Worm (Caenorhabditis elegans): Measurements from ENCODE around the gene oxy-4.
A peak's percentile ranks its signal among the peaks of the same experiment; 100 is the strongest.

oxy-4 gene

ce11 chrIII:5158674-5159073 lies at the start of gene oxy-4:
Gene oxy-4 (minus strand): TSS chrIII:5158774.
- TF ChIP-seq ztf-11 (tag; optimal IDR thresholded peaks at IDR 0.05) (no peak), elt-1 (tag; optimal IDR thresholded peaks at IDR 0.05; ENCODE audit: borderline replicate concordance, insufficient read depth) (no peak), flh-1 (GFP tag; optimal IDR thresholded peaks at IDR 0.05) (no peak), nhr-28 (tag; optimal IDR thresholded peaks at IDR 0.05) (no peak), lin-32 (GFP tag; optimal IDR thresholded peaks at IDR 0.05) (no peak), mab-5 (tag; optimal IDR thresholded peaks at IDR 0.05) (no peak), cnd-1 (tag; optimal IDR thresholded peaks at IDR 0.05) (no peak), unc-120 (tag; optimal IDR thresholded peaks at IDR 0.05; ENCODE audit: poor library complexity, severe bottlenecking) (no peak), ceh-39 (tag; optimal IDR thresholded peaks at IDR 0.05) (no peak), drap-1 (GFP tag; optimal IDR thresholded peaks at IDR 0.05) (no peak), zip-8 (tag; optimal IDR thresholded peaks at IDR 0.05) (no peak), elt-3 (tag; optimal IDR thresholded peaks at IDR 0.05) (no peak)

ce11 chrIII:5206861-5207414 lies 48.4 kb upstream of the oxy-4 start, which contains the start of gene morc-1:
Gene morc-1 (minus strand): TSS chrIII:5206911.
- TF ChIP-seq nhr-28 (tag; optimal IDR thresholded peaks at IDR 0.05) (no peak), bed-3 (GFP tag; optimal IDR thresholded peaks at IDR 0.05) (no peak), drap-1 (GFP tag; optimal IDR thresholded peaks at IDR 0.05) (no peak), mls-2 (tag; optimal IDR thresholded peaks at IDR 0.05) (no peak), lin-13 (tag; optimal IDR thresholded peaks at IDR 0.05) (no peak), ham-2 (GFP tag; optimal IDR thresholded peaks at IDR 0.05) (no peak), hlh-1 (tag; optimal IDR thresholded peaks at IDR 0.05) (no peak), lsy-2 (tag; optimal IDR thresholded peaks at IDR 0.05) (no peak), ces-1 (GFP tag; optimal IDR thresholded peaks at IDR 0.05) (no peak), blmp-1 (tag; optimal IDR thresholded peaks at IDR 0.05) (no peak), nhr-237 (tag; optimal IDR thresholded peaks at IDR 0.05) (no peak), cnd-1 (tag; optimal IDR thresholded peaks at IDR 0.05) (no peak)

- no peak for TF ChIP-seq mab-5 (tag; optimal IDR thresholded peaks at IDR 0.05)
- no peak for TF ChIP-seq flh-1 (GFP tag; optimal IDR thresholded peaks at IDR 0.05)
- TF ChIP-seq ces-1 (GFP tag; optimal IDR thresholded peaks at IDR 0.05): no peak
- no peak for TF ChIP-seq blmp-1 (tag; optimal IDR thresholded peaks at IDR 0.05)
- TF ChIP-seq ceh-83 (GFP tag; optimal IDR thresholded peaks at IDR 0.05): no peak
- TF ChIP-seq sem-2 (GFP tag; optimal IDR thresholded peaks at IDR 0.05): no peak
- TF ChIP-seq snpc-4 (tag; optimal IDR thresholded peaks at IDR 0.05): no peak
- TF ChIP-seq unc-120 (tag; optimal IDR thresholded peaks at IDR 0.05; ENCODE audit: poor library complexity, severe bottlenecking): no peak
- TF ChIP-seq ztf-11 (tag; optimal IDR thresholded peaks at IDR 0.05): no peak
- no peak for TF ChIP-seq nhr-2 (tag; optimal IDR thresholded peaks at IDR 0.05)
- TF ChIP-seq lin-13 (tag; optimal IDR thresholded peaks at IDR 0.05): no peak
- TF ChIP-seq pha-4 (tag; optimal IDR thresholded peaks at IDR 0.05): no peak
- TF ChIP-seq nhr-237 (tag; optimal IDR thresholded peaks at IDR 0.05): no peak
- TF ChIP-seq ham-2 (GFP tag; optimal IDR thresholded peaks at IDR 0.05): no peak
- TF ChIP-seq nhr-76 (tag; optimal IDR thresholded peaks at IDR 0.05): no peak
- no peak for TF ChIP-seq ceh-43 (GFP tag; optimal IDR thresholded peaks at IDR 0.05)
- TF ChIP-seq elt-1 (tag; optimal IDR thresholded peaks at IDR 0.05; ENCODE audit: borderline replicate concordance, insufficient read depth): no peak
- TF ChIP-seq unc-39 (tag; optimal IDR thresholded peaks at IDR 0.05): no peak
These were observed 44.7 kb upstream of the oxy-4 start for ce11 chrIII:5203310-5203709.

DNA sequence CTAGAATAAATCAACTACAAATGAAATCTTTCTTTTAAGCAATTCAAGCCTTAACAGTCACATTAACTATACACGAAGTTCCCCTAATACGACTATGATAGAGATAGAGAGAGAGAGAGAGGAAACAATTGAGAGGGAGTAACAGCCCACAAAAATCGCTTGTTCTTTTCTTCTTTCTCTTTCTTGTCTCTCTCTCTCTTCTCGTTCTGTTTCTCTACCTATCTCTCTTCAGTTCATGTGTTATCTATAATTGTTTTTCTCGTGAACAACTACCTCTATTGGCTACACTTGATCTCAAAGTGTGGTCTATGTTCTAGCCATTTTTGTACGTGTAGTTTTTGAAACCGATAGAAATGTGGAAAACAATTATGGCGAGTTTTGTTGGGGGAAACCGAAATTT lies 44.1 kb upstream of the oxy-4 start:
- TF ChIP-seq lin-13 (tag; optimal IDR thresholded peaks at IDR 0.05) (no peak), nhr-12 (tag; optimal IDR thresholded peaks at IDR 0.05) (no peak), mep-1 (tag; optimal IDR thresholded peaks at IDR 0.05) (no peak), nhr-2 (tag; optimal IDR thresholded peaks at IDR 0.05) (no peak), unc-62 (GFP tag; optimal IDR thresholded peaks at IDR 0.05) (no peak), ham-2 (GFP tag; optimal IDR thresholded peaks at IDR 0.05) (peak; percentile 25), ztf-11 (tag; optimal IDR thresholded peaks at IDR 0.05) (no peak), sptf-1 (tag; optimal IDR thresholded peaks at IDR 0.05) (no peak), mab-5 (tag; optimal IDR thresholded peaks at IDR 0.05) (no peak), nhr-28 (tag; optimal IDR thresholded peaks at IDR 0.05) (peak; percentile 18), nhr-237 (tag; optimal IDR thresholded peaks at IDR 0.05) (peak; percentile 1), blmp-1 (tag; optimal IDR thresholded peaks at IDR 0.05) (no peak), elt-1 (tag; optimal IDR thresholded peaks at IDR 0.05; ENCODE audit: borderline replicate concordance, insufficient read depth) (no peak), unc-120 (tag; optimal IDR thresholded peaks at IDR 0.05; ENCODE audit: poor library complexity, severe bottlenecking) (peak; percentile 66)

Data from whole organism, mixed stage, embryonic.